Fruit fly (Drosophila melanogaster) whole organism, embryonic: Measurements from ENCODE around the gene mmd.

Experiments used
- CG10543 ChIP-seq: fragments of 200-800 bp; sonication (Bioruptor generic); optimal IDR thresholded peaks from 3 replicates; lab custom pipeline; 2017; ENCODE audit warnings: missing biosample characterization, mild to moderate bottlenecking, missing genetic modification characterization, moderate library complexity
- CG12219 ChIP-seq: fragments of 200-800 bp; sonication (Bioruptor generic); optimal IDR thresholded peaks from 3 replicates; lab custom pipeline; 2018; ENCODE audit warnings: missing biosample characterization, mild to moderate bottlenecking, missing genetic modification characterization
- CG14860 ChIP-seq: fragments of 200-800 bp; sonication (Bioruptor generic); IDR thresholded peaks from 3 replicates; pipeline ENCODE4 v1.3.6; 2022; ENCODE audit warnings: missing biosample characterization, missing genetic modification characterization; ENCODE audit not compliant: partially characterized antibody
- CG1647 ChIP-seq: fragments of 200-800 bp; sonication (Bioruptor generic); optimal IDR thresholded peaks from 3 replicates; lab custom pipeline; 2016; ENCODE audit warnings: missing biosample characterization, missing genetic modification characterization
- CG17186 ChIP-seq: fragments of 200-800 bp; sonication (Bioruptor generic); optimal IDR thresholded peaks from 3 replicates; lab custom pipeline; 2017; ENCODE audit warnings: missing biosample characterization, missing genetic modification reagents, missing genetic modification characterization
- CG18011 ChIP-seq: fragments of 200-800 bp; sonication (Bioruptor generic); optimal IDR thresholded peaks from 2 replicates; lab custom pipeline; 2017; ENCODE audit warnings: missing biosample characterization, missing genetic modification characterization, mild to moderate bottlenecking, moderate library complexity, missing genotype
- CG33557 ChIP-seq: fragments of 200-800 bp; sonication (Bioruptor generic); optimal IDR thresholded peaks from 2 replicates; lab custom pipeline; 2019; ENCODE audit warnings: missing biosample characterization, mild to moderate bottlenecking, missing genetic modification characterization, moderate library complexity
- CG6765 ChIP-seq: fragments of 200-800 bp; sonication (Bioruptor generic); optimal IDR thresholded peaks from 3 replicates; lab custom pipeline; 2017; ENCODE audit warnings: missing biosample characterization, mild to moderate bottlenecking, missing genetic modification characterization
- CG7839 ChIP-seq: fragments of 200-800 bp; sonication (Bioruptor generic); optimal IDR thresholded peaks from 3 replicates; lab custom pipeline; 2018; ENCODE audit warnings: missing biosample characterization, mild to moderate bottlenecking, missing genetic modification characterization, moderate library complexity
- CG7928 ChIP-seq: fragments of 200-800 bp; sonication (Bioruptor generic); optimal IDR thresholded peaks from 2 replicates; lab custom pipeline; 2017; ENCODE audit warnings: missing biosample characterization, mild to moderate bottlenecking, missing genetic modification characterization
- CG8290 ChIP-seq, 3 experiments: fragments of 200-800 bp; sonication (Bioruptor generic); optimal IDR thresholded peaks; 2 replicates each; lab custom pipeline; 2016 to 2019; ENCODE audit warnings: missing biosample characterization in 3 of 3, missing genetic modification characterization in 3 of 3, mild to moderate bottlenecking in 2 of 3, moderate library complexity in 1 of 3
- CG8359 ChIP-seq: fragments of 200-800 bp; sonication (Bioruptor generic); optimal IDR thresholded peaks from 2 replicates; lab custom pipeline; 2017; ENCODE audit warnings: missing biosample characterization, mild to moderate bottlenecking, missing genetic modification characterization, borderline replicate concordance
- CG9817 ChIP-seq: fragments of 200-800 bp; sonication (Bioruptor generic); optimal IDR thresholded peaks from 2 replicates; lab custom pipeline; 2018; ENCODE audit warnings: missing biosample characterization, mild to moderate bottlenecking, missing genetic modification characterization, moderate library complexity
- CG9932 ChIP-seq: fragments of 200-800 bp; sonication (Bioruptor generic); IDR thresholded peaks from 2 replicates; pipeline ENCODE4 v1.3.6; 2022; ENCODE audit warnings: missing biosample characterization, missing genetic modification characterization
- Dad ChIP-seq: fragments of 200-800 bp; sonication (Bioruptor generic); optimal IDR thresholded peaks from 3 replicates; lab custom pipeline; 2016; ENCODE audit warnings: missing biosample characterization, missing genetic modification characterization
- Dip2 ChIP-seq: fragments of 200-800 bp; sonication (Bioruptor generic); IDR thresholded peaks from 2 replicates; pipeline ENCODE4 v1.3.6; 2022; ENCODE audit warnings: missing biosample characterization, missing genetic modification characterization
- Dll ChIP-seq: fragments of 200-800 bp; sonication (Bioruptor generic); IDR thresholded peaks from 4 replicates; pipeline ENCODE4 v1.3.6; 2022; ENCODE audit warnings: missing biosample characterization, missing genetic modification characterization; ENCODE audit not compliant: partially characterized antibody
- E2f2 ChIP-seq: fragments of 200-800 bp; sonication (Bioruptor generic); IDR thresholded peaks from 2 replicates; pipeline ENCODE4 v1.3.6; 2022; ENCODE audit warnings: missing biosample characterization, missing genetic modification characterization
- Eip74EF ChIP-seq, 2 experiments: fragments of 200-800 bp in 1 of 2; fragments of >200 bp in 1 of 2; sonication (Bioruptor generic) in 1 of 2; optimal IDR thresholded peaks; 2 replicates each; lab custom pipeline; 2017 to 2019; ENCODE audit warnings: missing biosample characterization in 2 of 2, missing genetic modification characterization in 2 of 2, mild to moderate bottlenecking in 1 of 2, moderate library complexity in 1 of 2
- Fer3 ChIP-seq: fragments of 200-800 bp; sonication (Bioruptor generic); optimal IDR thresholded peaks from 2 replicates; lab custom pipeline; 2018; ENCODE audit warnings: missing biosample characterization, mild to moderate bottlenecking, missing genetic modification characterization, moderate library complexity
- H15 ChIP-seq: fragments of 200-800 bp; sonication (Bioruptor generic); IDR thresholded peaks from 3 replicates; pipeline ENCODE4 v1.3.6; 2022; ENCODE audit warnings: missing biosample characterization, missing genetic modification characterization
- Hsf ChIP-seq: fragments of 200-800 bp; sonication (Bioruptor generic); optimal IDR thresholded peaks from 3 replicates; lab custom pipeline; 2016; ENCODE audit warnings: missing biosample characterization, missing genetic modification characterization
- Med ChIP-seq: fragments of 200-800 bp; sonication (Bioruptor generic); peaks from one replicate; lab custom pipeline; 2016; ENCODE audit warnings: missing biosample characterization, missing genetic modification characterization, mild to moderate bottlenecking, inconsistent platforms, moderate library complexity
- Mes4 ChIP-seq: fragments of 200-800 bp; sonication (Bioruptor generic); optimal IDR thresholded peaks from 2 replicates; lab custom pipeline; 2016; ENCODE audit warnings: missing biosample characterization, missing genetic modification characterization
- Sry-β ChIP-seq: fragments of 200-800 bp; sonication (Bioruptor generic); optimal IDR thresholded peaks from 2 replicates; lab custom pipeline; 2018; ENCODE audit warnings: missing biosample characterization, mild to moderate bottlenecking, missing genetic modification characterization, moderate library complexity
- Stat92E ChIP-seq, 3 experiments: fragments of >200 bp in 2 of 3; fragments of 200-800 bp in 1 of 3; sonication (Bioruptor generic) in 1 of 3; optimal IDR thresholded peaks; 2 replicates each; lab custom pipeline; 2017 to 2019; ENCODE audit warnings: missing biosample characterization in 3 of 3, missing genetic modification characterization in 3 of 3, mild to moderate bottlenecking in 1 of 3, moderate library complexity in 1 of 3
- TFAM ChIP-seq: fragments of 200-800 bp; sonication (Bioruptor generic); optimal IDR thresholded peaks from 2 replicates; lab custom pipeline; 2017; ENCODE audit warnings: missing biosample characterization, missing genetic modification characterization, inconsistent platforms
- Usf ChIP-seq: fragments of 200-800 bp; sonication (Bioruptor generic); optimal IDR thresholded peaks from 2 replicates; lab custom pipeline; 2017; ENCODE audit warnings: missing genotype, missing biosample characterization, missing genetic modification characterization
- Xrp1 ChIP-seq: fragments of 200-800 bp; sonication (Bioruptor generic); IDR thresholded peaks from 2 replicates; pipeline ENCODE4 v1.3.6; 2022; ENCODE audit warnings: missing biosample characterization, missing genetic modification characterization
- ab ChIP-seq: fragments of 200-800 bp; sonication (Bioruptor generic); optimal IDR thresholded peaks from 2 replicates; lab custom pipeline; 2016; ENCODE audit warnings: missing biosample characterization, missing genetic modification characterization
- bab2 ChIP-seq: fragments of 200-800 bp; sonication (Bioruptor generic); optimal IDR thresholded peaks from 2 replicates; lab custom pipeline; 2016; ENCODE audit warnings: missing biosample characterization, missing genetic modification characterization
- cwo ChIP-seq: fragments of 200-800 bp; sonication (Bioruptor generic); optimal IDR thresholded peaks from 3 replicates; lab custom pipeline; 2017; ENCODE audit warnings: missing biosample characterization, missing genetic modification characterization, mild to moderate bottlenecking, moderate library complexity, missing genetic modification reagents
- dmrt99B ChIP-seq: fragments of 200-800 bp; sonication (Bioruptor generic); optimal IDR thresholded peaks from 2 replicates; lab custom pipeline; 2018; ENCODE audit warnings: missing biosample characterization, mild to moderate bottlenecking, missing genetic modification characterization, moderate library complexity
- ftz-f1 ChIP-seq: fragments of 200-800 bp; sonication (Bioruptor generic); optimal IDR thresholded peaks from 2 replicates; lab custom pipeline; 2016; ENCODE audit warnings: missing biosample characterization, missing genetic modification characterization
- grau ChIP-seq: fragments of 200-800 bp; optimal IDR thresholded peaks from 3 replicates; lab custom pipeline; 2019; ENCODE audit warnings: missing biosample characterization, mild to moderate bottlenecking, missing genetic modification characterization, moderate library complexity
- inv ChIP-seq: fragments of 200-800 bp; sonication (Bioruptor generic); IDR thresholded peaks from 2 replicates; pipeline ENCODE4 v1.3.6; 2022; ENCODE audit warnings: missing biosample characterization, missing genetic modification characterization; ENCODE audit not compliant: partially characterized antibody
- klu ChIP-seq: fragments of 200-800 bp; sonication (Bioruptor generic); IDR thresholded peaks from 2 replicates; pipeline ENCODE4 v1.3.6; 2022; ENCODE audit warnings: missing biosample characterization, missing genetic modification characterization
- lbe ChIP-seq: fragments of 200-800 bp; sonication (Bioruptor generic); optimal IDR thresholded peaks from 2 replicates; lab custom pipeline; 2016; ENCODE audit warnings: missing biosample characterization, mild to moderate bottlenecking, missing genetic modification characterization
- mirr ChIP-seq: fragments of 200-800 bp; sonication (Bioruptor generic); optimal IDR thresholded peaks from 3 replicates; lab custom pipeline; 2018; ENCODE audit warnings: missing biosample characterization, mild to moderate bottlenecking, missing genetic modification characterization
- mld ChIP-seq: fragments of 200-800 bp; sonication (Bioruptor generic); IDR thresholded peaks from 3 replicates; pipeline ENCODE4 v1.3.6; 2022; ENCODE audit warnings: missing biosample characterization, missing genetic modification characterization; ENCODE audit not compliant: partially characterized antibody
- org-1 ChIP-seq: fragments of 200-800 bp; sonication (Bioruptor generic); optimal IDR thresholded peaks from 2 replicates; lab custom pipeline; 2017; ENCODE audit warnings: missing biosample characterization, missing genetic modification characterization
- pnt ChIP-seq: fragments of 200-800 bp; sonication (Bioruptor generic); optimal IDR thresholded peaks from 3 replicates; lab custom pipeline; 2016; ENCODE audit warnings: missing biosample characterization, missing genetic modification characterization
- pzg ChIP-seq: fragments of 200-800 bp; sonication (Bioruptor generic); optimal IDR thresholded peaks from 3 replicates; lab custom pipeline; 2018; ENCODE audit warnings: missing biosample characterization, mild to moderate bottlenecking, missing genetic modification characterization, moderate library complexity
- salm ChIP-seq: fragments of 200-800 bp; sonication (Bioruptor generic); optimal IDR thresholded peaks from 2 replicates; lab custom pipeline; 2018; ENCODE audit warnings: missing biosample characterization, mild to moderate bottlenecking, missing genetic modification characterization
- sc ChIP-seq, 3 experiments: fragments of >200 bp in 2 of 3; fragments of 200-800 bp in 1 of 3; sonication (Bioruptor generic) in 1 of 3; optimal IDR thresholded peaks; 2 replicates in 2 of 3; 3 replicates in 1 of 3; lab custom pipeline; 2017; ENCODE audit warnings: mild to moderate bottlenecking in 1 of 3, missing biosample characterization in 1 of 3, missing genetic modification characterization in 1 of 3, missing genetic modification reagents in 1 of 3
- twi ChIP-seq: fragments of 200-800 bp; optimal IDR thresholded peaks from 2 replicates; lab custom pipeline; 2019; ENCODE audit warnings: missing biosample characterization, mild to moderate bottlenecking, missing genetic modification characterization, moderate library complexity
- vfl ChIP-seq: fragments of 200-800 bp; sonication (Bioruptor generic); optimal IDR thresholded peaks from 2 replicates; lab custom pipeline; 2016; ENCODE audit warnings: missing biosample characterization, missing genetic modification characterization
- vvl ChIP-seq: fragments of 200-800 bp; sonication (Bioruptor generic); IDR thresholded peaks from 2 replicates; pipeline ENCODE4 v1.3.6; 2022; ENCODE audit warnings: missing biosample characterization, missing genetic modification characterization

Gene mmd

dm6 chrX:15933504-15934225, 39.3 kb downstream of the mmd start, which contains the start of gene Ranbp16 (continued):
- no peak for TF ChIP-seq salm (tag; lab: Kevin White, UChicago)
- TF ChIP-seq klu, result no peak
- peak in 1 of 2 experiments; percentile 3 for TF ChIP-seq Eip74EF (GFP tag; optimal IDR thresholded peaks at IDR 0.05; lab: Kevin White, UChicago)
- TF ChIP-seq Dll, result no peak
- TF ChIP-seq cwo (GFP tag; lab: Kevin White, UChicago), result no peak
- no peak for TF ChIP-seq CG9817
- TF ChIP-seq pzg (GFP tag; lab: Kevin White, UChicago), result peak; percentile 32
- TF ChIP-seq Fer3, result no peak
- no peak for TF ChIP-seq CG7839
- no peak for TF ChIP-seq mirr (GFP tag; lab: Kevin White, UChicago)
- TF ChIP-seq org-1, result no peak
- TF ChIP-seq CG1647 (GFP tag; lab: Kevin White, UChicago), result no peak
- TF ChIP-seq CG17186 (GFP tag; lab: Kevin White, UChicago), result no peak
- no peak for TF ChIP-seq TFAM
- no peak for TF ChIP-seq twi (tag; lab: Kevin White, UChicago)
- TF ChIP-seq CG9932 (GFP tag; lab: Robert Waterston, UW), result no peak
- no peak for TF ChIP-seq Med (GFP tag; lab: Kevin White, UChicago)
- TF ChIP-seq Sry-β (GFP tag; lab: Kevin White, UChicago), result no peak
- no peak for TF ChIP-seq Xrp1 (GFP tag; lab: Robert Waterston, UW)
- TF ChIP-seq CG7928 (GFP tag; lab: Kevin White, UChicago), result no peak
- TF ChIP-seq CG8359, result no peak
- no peak for TF ChIP-seq Hsf
- TF ChIP-seq vvl (GFP tag; lab: Robert Waterston, UW), result no peak
- TF ChIP-seq E2f2 (GFP tag; lab: Robert Waterston, UW), result no peak
- TF ChIP-seq dmrt99B (tag; lab: Kevin White, UChicago), result no peak
- no peak for TF ChIP-seq Usf
- TF ChIP-seq ab, result no peak
- TF ChIP-seq vfl (GFP tag; lab: Kevin White, UChicago), result no peak
- TF ChIP-seq CG6765 (GFP tag; lab: Kevin White, UChicago), result no peak
- no peak for TF ChIP-seq pnt
- no peak for TF ChIP-seq grau
- TF ChIP-seq Stat92E (GFP tag; optimal IDR thresholded peaks at IDR 0.05; lab: Kevin White, UChicago), result no peak
- TF ChIP-seq CG14860 (GFP tag; lab: Robert Waterston, UW), result peak; percentile 54; the same call in 2 of the 3 replicates
- TF ChIP-seq H15 (GFP tag; lab: Robert Waterston, UW), result no peak
- TF ChIP-seq Dip2 (GFP tag; lab: Robert Waterston, UW), result no peak
- TF ChIP-seq sc (optimal IDR thresholded peaks at IDR 0.05; lab: Kevin White, UChicago), result no peak
- no peak for TF ChIP-seq sc (GFP tag; optimal IDR thresholded peaks at IDR 0.05; lab: Kevin White, UChicago)
- no peak for TF ChIP-seq Mes4
- TF ChIP-seq CG10543, result no peak
- no peak for TF ChIP-seq bab2 (GFP tag; lab: Kevin White, UChicago)
- no peak for TF ChIP-seq CG8290 (GFP tag; optimal IDR thresholded peaks at IDR 0.05; lab: Kevin White, UChicago)
- TF ChIP-seq CG8290 (tag; optimal IDR thresholded peaks at IDR 0.05; lab: Kevin White, UChicago), result no peak
- TF ChIP-seq CG18011, result no peak
- TF ChIP-seq mld (GFP tag; lab: Robert Waterston, UW), result no peak
- no peak for TF ChIP-seq ftz-f1 (GFP tag; lab: Kevin White, UChicago)
- no peak for TF ChIP-seq Dad
- no peak for TF ChIP-seq lbe (GFP tag; lab: Kevin White, UChicago)
- no peak for TF ChIP-seq CG33557
- TF ChIP-seq CG12219 (GFP tag; lab: Kevin White, UChicago), result no peak
- TF ChIP-seq inv (GFP tag; lab: Robert Waterston, UW), result peak; percentile 30; the same call in 1 of the 2 replicates
